Fruit fly (Drosophila melanogaster): ENCODE data around the gene CG12766.

Gene CG12766

DNA sequence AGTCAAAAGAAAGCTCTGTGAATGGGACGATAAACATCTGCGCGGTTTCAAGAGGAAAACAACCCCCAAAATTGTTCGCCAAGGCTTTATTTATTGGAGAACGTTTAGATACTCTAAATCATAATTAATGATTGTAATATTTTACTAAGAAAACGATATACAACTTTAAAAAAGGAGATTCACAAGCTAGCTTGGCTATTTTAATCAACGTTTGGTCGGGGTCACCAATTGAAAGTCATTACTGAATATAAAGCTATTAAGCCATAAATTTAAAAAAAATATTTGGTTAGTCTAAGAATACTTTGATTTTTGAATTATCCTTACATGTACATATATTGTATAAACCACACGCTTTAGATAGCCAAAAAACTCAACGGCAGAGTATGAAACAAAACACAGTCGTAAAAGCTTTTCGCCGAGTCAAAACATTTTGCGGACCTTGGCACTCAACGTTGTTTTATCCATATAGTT lies 47.7 kb downstream of the CG12766 start, which contains the start of gene Fie:
Fie (plus strand) TSS at position 421 of the 471 bp plus-strand sequence.
- no peak for TF ChIP-seq CG17801 (GFP tag; optimal IDR thresholded peaks at IDR 0.05; ENCODE audit: partially characterized antibody)

dm6 chr3L:3890860-3891259 lies 49.1 kb downstream of the CG12766 start:
- no peak for TF ChIP-seq CG17801 (GFP tag; optimal IDR thresholded peaks at IDR 0.05; ENCODE audit: partially characterized antibody)

All from ovary, adult (tissue).